Worm (Caenorhabditis elegans): ENCODE data around the gene F55B11.5.
A peak's percentile ranks its signal among the peaks of the same experiment; 100 is the strongest.

Gene F55B11.5

DNA sequence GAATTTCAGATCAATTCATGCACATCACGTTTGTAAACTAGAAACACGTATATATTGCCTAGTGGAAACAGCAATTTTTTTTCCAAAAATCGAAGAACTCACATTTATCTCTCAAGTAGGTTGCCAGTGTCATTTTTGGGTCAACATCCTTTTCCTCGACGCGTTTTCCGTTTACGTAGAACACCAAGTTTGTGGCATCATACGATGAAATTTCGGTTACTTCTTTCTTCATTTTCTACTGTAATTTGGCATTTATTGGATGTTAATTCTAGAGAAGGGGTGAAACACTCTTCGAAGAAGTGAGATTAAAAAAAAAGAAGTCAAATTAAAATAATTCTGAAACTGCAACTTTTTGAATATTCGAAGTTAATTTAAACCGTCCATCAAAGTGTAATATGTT lies 14.8 kb upstream of the F55B11.5 start, which contains the start of gene xdh-1:
Gene xdh-1 (minus strand): TSS at position 240 of the 400 bp plus-strand sequence.
- TF ChIP-seq irx-1 (tag; optimal IDR thresholded peaks at IDR 0.05) (no peak), xbp-1 (tag; optimal IDR thresholded peaks at IDR 0.05) (no peak), zip-4 (GFP tag; optimal IDR thresholded peaks at IDR 0.05) (no peak)

DNA sequence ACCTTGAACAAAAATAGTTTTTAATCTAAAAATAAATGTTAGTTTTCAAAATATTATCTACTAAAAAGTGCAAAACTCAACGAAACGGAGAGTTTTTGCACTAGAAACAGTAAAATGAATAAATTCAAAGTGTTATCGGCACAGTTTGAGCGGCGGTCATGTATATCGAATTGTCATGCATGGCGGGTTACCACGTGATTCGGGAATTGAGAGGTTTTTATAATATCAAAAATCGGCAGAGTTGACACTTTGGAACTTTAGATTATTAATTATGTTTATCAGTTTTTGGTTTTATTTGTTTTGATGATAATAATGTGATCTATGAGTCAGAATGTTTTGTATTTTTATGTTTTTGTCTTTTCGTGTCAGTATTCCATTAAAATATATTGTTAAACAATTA lies 14.1 kb upstream of the F55B11.5 start:
- TF ChIP-seq nhr-76 (tag; optimal IDR thresholded peaks at IDR 0.05) = no peak
- no peak for TF ChIP-seq pag-3 (tag; optimal IDR thresholded peaks at IDR 0.05; ENCODE audit: borderline replicate concordance, insufficient read depth)
- no peak for TF ChIP-seq irx-1 (tag; optimal IDR thresholded peaks at IDR 0.05)
- TF ChIP-seq lsy-2 (tag; optimal IDR thresholded peaks at IDR 0.05) = no peak
- no peak for TF ChIP-seq ama-1 (optimal IDR thresholded peaks at IDR 0.05)
- TF ChIP-seq isw-1 (GFP tag; IDR thresholded peaks at IDR 0.05) = no peak
- TF ChIP-seq egl-27 (tag; optimal IDR thresholded peaks at IDR 0.05) = no peak
- TF ChIP-seq fkh-4 (tag; optimal IDR thresholded peaks at IDR 0.05; ENCODE audit: borderline replicate concordance) = no peak
- no peak for TF ChIP-seq unc-86 (tag; optimal IDR thresholded peaks at IDR 0.05)
- peak; percentile 2 for TF ChIP-seq nhr-85 (tag)
- TF ChIP-seq tlp-1 (tag; optimal IDR thresholded peaks at IDR 0.05) = no peak
- TF ChIP-seq nhr-28 (tag; optimal IDR thresholded peaks at IDR 0.05) = no peak
- no peak for TF ChIP-seq nhr-12 (tag; optimal IDR thresholded peaks at IDR 0.05)
- peak in 1 of 2 experiments; percentile 45 for TF ChIP-seq lin-35 (GFP tag; optimal IDR thresholded peaks at IDR 0.05)
- no peak for TF ChIP-seq nhr-84 (tag; optimal IDR thresholded peaks at IDR 0.05)
- no peak for TF ChIP-seq fkh-10 (GFP tag; optimal IDR thresholded peaks at IDR 0.05)
- TF ChIP-seq unc-98 (GFP tag; IDR thresholded peaks at IDR 0.05) = no peak
- no peak for TF ChIP-seq nhr-47 (tag; optimal IDR thresholded peaks at IDR 0.05)
- no peak for TF ChIP-seq sup-37 (GFP tag; optimal IDR thresholded peaks at IDR 0.05)
- no peak for TF ChIP-seq tbx-2 (tag; optimal IDR thresholded peaks at IDR 0.05)
- peak; percentile 92 for TF ChIP-seq elt-2 (tag; optimal IDR thresholded peaks at IDR 0.05)
- TF ChIP-seq ztf-11 (tag; optimal IDR thresholded peaks at IDR 0.05) = no peak
- TF ChIP-seq snu-23 (GFP tag; optimal IDR thresholded peaks at IDR 0.05) = peak; percentile 4
- TF ChIP-seq zip-4 (GFP tag; optimal IDR thresholded peaks at IDR 0.05) = no peak
- TF ChIP-seq fos-1 (tag; optimal IDR thresholded peaks at IDR 0.05) = no peak
- no peak for TF ChIP-seq xbp-1 (tag; optimal IDR thresholded peaks at IDR 0.05)
- TF ChIP-seq mdl-1 (tag; optimal IDR thresholded peaks at IDR 0.05) = peak in 1 of 2 experiments; percentile 53
- TF ChIP-seq unc-130 (tag; optimal IDR thresholded peaks at IDR 0.05) = no peak
- no peak for TF ChIP-seq lin-14 (GFP tag; optimal IDR thresholded peaks at IDR 0.05)
- peak; percentile 26 for TF ChIP-seq skn-1 (tag; optimal IDR thresholded peaks at IDR 0.05)
- no peak for TF ChIP-seq nhr-77 (tag; optimal IDR thresholded peaks at IDR 0.05)
- no peak for TF ChIP-seq nhr-11 (tag; optimal IDR thresholded peaks at IDR 0.05)
- no peak for TF ChIP-seq efl-1 (optimal IDR thresholded peaks at IDR 0.05)
- no peak for TF ChIP-seq efl-1 (GFP tag; optimal IDR thresholded peaks at IDR 0.05 in 1 of 2)
- TF ChIP-seq hpl-2 (GFP tag; optimal IDR thresholded peaks at IDR 0.05) = no peak
- no peak for TF ChIP-seq unc-30 (tag; optimal IDR thresholded peaks at IDR 0.05)
- TF ChIP-seq Y116A8C.19 (tag; optimal IDR thresholded peaks at IDR 0.05; ENCODE audit: borderline replicate concordance) = no peak
- peak; percentile 36 for TF ChIP-seq nhr-90 (tag; optimal IDR thresholded peaks at IDR 0.05; ENCODE audit: poor library complexity)
- no peak for TF ChIP-seq aly-2 (tag; optimal IDR thresholded peaks at IDR 0.05)
- no peak for TF ChIP-seq ceh-82 (tag; optimal IDR thresholded peaks at IDR 0.05)
- TF ChIP-seq nhr-71 (tag; optimal IDR thresholded peaks at IDR 0.05) = peak; percentile 31
- peak; percentile 45 for TF ChIP-seq jun-1 (tag; optimal IDR thresholded peaks at IDR 0.05)
- TF ChIP-seq nhr-19 (GFP tag; conservative IDR thresholded peaks at IDR 0.05) = no peak
- TF ChIP-seq unc-62 (GFP tag; optimal IDR thresholded peaks at IDR 0.05) = no peak
- TF ChIP-seq mab-9 (GFP tag; IDR thresholded peaks at IDR 0.05) = no peak
- TF ChIP-seq alr-1 (tag; optimal IDR thresholded peaks at IDR 0.05; ENCODE audit: borderline replicate concordance) = no peak
- TF ChIP-seq C34B4.2 (tag; optimal IDR thresholded peaks at IDR 0.05) = no peak

All from whole organism, L1 larva.